Fruit fly (Drosophila melanogaster) whole organism, adult: ENCODE measurements around the gene CG14294.

Experiments used
- CG11617 ChIP-seq: fragments of 200-800 bp; sonication (Bioruptor generic); optimal IDR thresholded peaks from 2 replicates; lab custom pipeline; 2017; ENCODE audit warnings: mild to moderate bottlenecking, missing biosample characterization, missing genetic modification reagents, missing genetic modification characterization
- CG12768 ChIP-seq: fragments of 200-800 bp; sonication (Bioruptor generic); optimal IDR thresholded peaks from 2 replicates; lab custom pipeline; 2017; ENCODE audit warnings: missing biosample characterization, missing genetic modification characterization, mild to moderate bottlenecking, moderate library complexity, missing genetic modification reagents
- CG14711 ChIP-seq: fragments of 200-800 bp; sonication (Bioruptor generic); optimal IDR thresholded peaks from 2 replicates; lab custom pipeline; 2018; ENCODE audit warnings: missing biosample characterization, mild to moderate bottlenecking, missing genetic modification characterization, moderate library complexity
- CG1620 ChIP-seq: fragments of 200-800 bp; sonication (Bioruptor generic); optimal IDR thresholded peaks from 2 replicates; lab custom pipeline; 2016; ENCODE audit warnings: missing biosample characterization, missing genetic modification characterization
- CG33017 ChIP-seq: fragments of 200-800 bp; sonication (Bioruptor generic); optimal IDR thresholded peaks from 2 replicates; lab custom pipeline; 2018; ENCODE audit warnings: missing biosample characterization, mild to moderate bottlenecking, missing genetic modification characterization, moderate library complexity
- CG5204 ChIP-seq: fragments of 200-800 bp; sonication (Bioruptor generic); optimal IDR thresholded peaks from 2 replicates; lab custom pipeline; 2016; ENCODE audit warnings: missing biosample characterization, missing genetic modification characterization
- CG7045 ChIP-seq: fragments of 200-800 bp; sonication (Bioruptor generic); optimal IDR thresholded peaks from 2 replicates; lab custom pipeline; 2017; ENCODE audit warnings: missing biosample characterization, mild to moderate bottlenecking, missing genetic modification characterization
- CG7101 ChIP-seq: fragments of 200-800 bp; sonication (Bioruptor generic); optimal IDR thresholded peaks from 2 replicates; lab custom pipeline; 2018; ENCODE audit warnings: missing biosample characterization, mild to moderate bottlenecking, missing genetic modification characterization, moderate library complexity
- Clk ChIP-seq: fragments of 200-800 bp; sonication (Bioruptor generic); optimal IDR thresholded peaks from 2 replicates; lab custom pipeline; 2017; ENCODE audit warnings: missing biosample characterization, missing genetic modification characterization
- Crg-1 ChIP-seq: fragments of 200-800 bp; sonication (Bioruptor generic); optimal IDR thresholded peaks from 2 replicates; lab custom pipeline; 2016; ENCODE audit warnings: missing biosample characterization, missing genetic modification characterization
- Hr96 ChIP-seq: fragments of 200-800 bp; sonication (Bioruptor generic); optimal IDR thresholded peaks from 2 replicates; lab custom pipeline; 2016; ENCODE audit warnings: missing biosample characterization, missing genetic modification characterization
- Mnt ChIP-seq: fragments of 200-800 bp; sonication (Bioruptor generic); optimal IDR thresholded peaks from 2 replicates; lab custom pipeline; 2016; ENCODE audit warnings: missing biosample characterization, mild to moderate bottlenecking, missing genetic modification characterization
- bab1 ChIP-seq: fragments of 200-800 bp; sonication (Bioruptor generic); optimal IDR thresholded peaks from 3 replicates; lab custom pipeline; 2019; ENCODE audit warnings: missing biosample characterization, mild to moderate bottlenecking, missing genetic modification characterization, moderate library complexity
- cic ChIP-seq: fragments of 200-800 bp; sonication (Bioruptor generic); optimal IDR thresholded peaks from 2 replicates; lab custom pipeline; 2017; ENCODE audit warnings: missing biosample characterization, mild to moderate bottlenecking, missing genetic modification characterization, moderate library complexity
- cnc ChIP-seq, 2 experiments: fragments of >200 bp; optimal IDR thresholded peaks; 2 replicates each; lab custom pipeline; 2017
- kay ChIP-seq: fragments of 200-800 bp; sonication (Bioruptor generic); peaks from one replicate; lab custom pipeline; 2016; ENCODE audit warnings: missing biosample characterization, missing genetic modification characterization, borderline replicate concordance
- ovo ChIP-seq: fragments of 200-800 bp; sonication (Bioruptor generic); optimal IDR thresholded peaks from 2 replicates; lab custom pipeline; 2016; ENCODE audit warnings: missing biosample characterization, missing genetic modification characterization
- pad ChIP-seq: fragments of 200-800 bp; sonication (Bioruptor generic); optimal IDR thresholded peaks from 3 replicates; lab custom pipeline; 2017; ENCODE audit warnings: missing biosample characterization, missing genetic modification characterization, mild to moderate bottlenecking, moderate library complexity, missing genetic modification reagents
- tj ChIP-seq: fragments of 200-800 bp; sonication (Bioruptor generic); optimal IDR thresholded peaks from 3 replicates; lab custom pipeline; 2017; ENCODE audit warnings: missing biosample characterization, mild to moderate bottlenecking, missing genetic modification characterization, moderate library complexity
- toe ChIP-seq: fragments of 200-800 bp; sonication (Bioruptor generic); optimal IDR thresholded peaks from 2 replicates; lab custom pipeline; 2016; ENCODE audit warnings: missing biosample characterization, missing genetic modification characterization

The CG14294 gene

DNA sequence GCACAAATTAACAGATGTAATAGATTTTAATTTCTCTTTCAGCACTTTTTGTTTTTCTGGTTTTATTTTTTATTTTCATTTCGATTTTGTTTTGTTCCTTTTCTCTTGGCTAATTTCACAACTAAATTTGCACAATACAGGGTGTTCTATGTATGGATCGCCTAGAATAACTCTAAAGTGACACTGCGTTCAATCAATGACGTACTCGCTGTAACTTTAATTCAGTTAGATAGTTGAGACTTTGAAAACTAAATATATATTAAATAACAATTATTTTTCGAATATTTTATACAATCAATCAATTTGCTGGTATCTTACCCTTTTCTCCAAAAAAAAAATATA lies 22.5 kb upstream of the CG14294 start:
- TF ChIP-seq CG7101: no peak
- no peak for TF ChIP-seq tj (GFP tag; lab: Kevin White, UChicago)
- no peak for TF ChIP-seq CG5204 (GFP tag; lab: Kevin White, UChicago)
- TF ChIP-seq CG12768 (GFP tag; lab: Kevin White, UChicago): no peak
- TF ChIP-seq CG14711 (tag; lab: Kevin White, UChicago): no peak
- no peak for TF ChIP-seq Hr96 (GFP tag; lab: Kevin White, UChicago)
- no peak for TF ChIP-seq cnc (optimal IDR thresholded peaks at IDR 0.05; lab: Kevin White, UChicago)
- no peak for TF ChIP-seq Crg-1
- TF ChIP-seq kay: no peak

DNA sequence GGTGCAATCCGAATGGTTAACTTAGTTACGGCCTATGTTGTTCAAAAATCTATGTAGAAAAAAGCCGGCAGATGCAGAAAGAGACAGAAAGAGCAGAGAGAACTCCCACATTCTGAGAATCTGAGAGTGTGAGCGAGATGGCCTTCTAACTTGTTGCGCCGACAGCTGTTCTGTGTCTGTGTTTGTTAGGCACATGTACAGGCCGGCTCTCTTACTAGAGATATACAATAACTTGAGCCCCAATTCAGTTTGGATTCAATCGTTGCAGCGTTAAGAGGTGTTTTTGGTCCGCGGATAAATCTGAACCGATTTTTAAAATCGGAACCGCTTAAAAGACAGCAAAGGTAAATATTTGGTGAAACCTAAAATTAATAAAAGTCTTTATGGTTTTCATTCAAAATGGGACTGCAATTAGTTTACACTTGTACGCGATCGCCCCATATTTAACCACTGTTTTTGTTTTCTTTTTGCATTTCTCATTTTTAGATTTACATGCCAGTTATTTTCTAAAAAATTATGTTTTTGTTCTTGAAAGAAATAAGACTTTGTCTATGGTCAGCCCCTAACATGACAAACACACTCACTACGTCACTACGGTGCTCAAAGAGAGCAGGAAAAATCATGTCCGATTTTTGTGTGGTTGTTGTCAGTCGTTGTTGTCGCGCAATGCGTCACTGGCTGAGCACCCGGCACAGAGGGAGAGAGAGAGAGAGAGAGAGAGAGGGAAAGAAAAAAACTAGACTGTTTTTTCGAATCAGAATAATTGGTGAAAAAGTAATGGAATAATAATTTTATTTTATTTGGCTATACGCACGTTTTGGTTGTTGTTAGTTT lies 22.0 kb upstream of the CG14294 start:
- TF ChIP-seq CG7045 (GFP tag; lab: Kevin White, UChicago) (no peak), Hr96 (GFP tag; lab: Kevin White, UChicago) (no peak), tj (GFP tag; lab: Kevin White, UChicago) (no peak), CG7101 (peak; percentile 1), CG11617 (no peak), Mnt (GFP tag; lab: Kevin White, UChicago) (peak; percentile 53), kay (peak; percentile 97)

- no peak for TF ChIP-seq CG11617
- peak; percentile 26 for TF ChIP-seq Crg-1
- TF ChIP-seq pad (GFP tag; lab: Kevin White, UChicago): no peak
- no peak for TF ChIP-seq CG33017
- TF ChIP-seq CG7101: no peak
- TF ChIP-seq kay: peak; percentile 77
- no peak for TF ChIP-seq CG5204 (GFP tag; lab: Kevin White, UChicago)
- no peak for TF ChIP-seq CG14711 (tag; lab: Kevin White, UChicago)
- no peak for TF ChIP-seq Clk
- TF ChIP-seq cnc (optimal IDR thresholded peaks at IDR 0.05; lab: Kevin White, UChicago): no peak
- TF ChIP-seq CG12768 (GFP tag; lab: Kevin White, UChicago): no peak
- no peak for TF ChIP-seq cic (GFP tag; lab: Kevin White, UChicago)
- TF ChIP-seq CG7045 (GFP tag; lab: Kevin White, UChicago): peak; percentile 21
- TF ChIP-seq Mnt (GFP tag; lab: Kevin White, UChicago): peak; percentile 38
Observed at dm6 chr3R:18923208-18923761, 21.2 kb upstream of the CG14294 start.

DNA sequence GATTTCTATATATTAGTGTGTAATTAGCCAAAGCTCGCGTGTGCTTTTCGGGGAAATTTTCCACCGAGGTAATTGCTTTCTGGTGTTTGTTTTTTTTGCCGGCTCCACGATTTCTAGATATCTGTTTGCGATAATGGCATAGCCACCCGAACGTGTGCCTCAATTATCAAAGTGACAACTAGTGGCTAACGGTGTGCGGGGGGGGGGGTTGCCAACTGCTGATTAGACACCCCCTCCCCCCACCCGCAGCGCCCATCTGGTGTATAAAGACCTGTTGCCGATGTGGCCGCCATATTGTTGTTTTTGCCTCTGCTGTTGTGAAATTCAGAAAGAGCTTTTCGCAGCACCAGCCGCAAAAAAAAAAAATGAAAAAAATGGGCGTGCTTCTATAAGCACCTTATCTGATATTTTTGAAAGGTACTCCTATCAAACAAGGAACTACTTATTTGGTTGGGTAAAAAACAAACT lies 16.8 kb upstream of the CG14294 start:
- TF ChIP-seq pad (GFP tag; lab: Kevin White, UChicago) (peak; percentile 26), kay (peak; percentile 73), CG12768 (GFP tag; lab: Kevin White, UChicago) (peak; percentile 86), ovo (GFP tag; lab: Kevin White, UChicago) (peak; percentile 94), cic (GFP tag; lab: Kevin White, UChicago) (peak; percentile 97), Clk (peak; percentile 38), Mnt (GFP tag; lab: Kevin White, UChicago) (peak; percentile 89), CG7045 (GFP tag; lab: Kevin White, UChicago) (peak; percentile 26), cnc (optimal IDR thresholded peaks at IDR 0.05; lab: Kevin White, UChicago) (no peak), bab1 (GFP tag; lab: Kevin White, UChicago) (no peak), Hr96 (GFP tag; lab: Kevin White, UChicago) (peak; percentile 60), CG5204 (GFP tag; lab: Kevin White, UChicago) (no peak), CG14711 (tag; lab: Kevin White, UChicago) (no peak), Crg-1 (no peak), CG1620 (GFP tag; lab: Kevin White, UChicago) (peak; percentile 7), CG11617 (peak; percentile 10), toe (GFP tag; lab: Kevin White, UChicago) (peak; percentile 23), CG7101 (peak; percentile 26), tj (GFP tag; lab: Kevin White, UChicago) (peak; percentile 66), CG33017 (no peak)

- peak; percentile 69 for TF ChIP-seq CG7101
- peak; percentile 86 for TF ChIP-seq cic (GFP tag; lab: Kevin White, UChicago)
- no peak for TF ChIP-seq Clk
- TF ChIP-seq tj (GFP tag; lab: Kevin White, UChicago): peak; percentile 48
- peak; percentile 47 for TF ChIP-seq toe (GFP tag; lab: Kevin White, UChicago)
- peak; percentile 99 for TF ChIP-seq kay
- peak; percentile 67 for TF ChIP-seq Mnt (GFP tag; lab: Kevin White, UChicago)
- TF ChIP-seq bab1 (GFP tag; lab: Kevin White, UChicago): peak; percentile 47
- peak; percentile 6 for TF ChIP-seq CG1620 (GFP tag; lab: Kevin White, UChicago)
- peak; percentile 31 for TF ChIP-seq pad (GFP tag; lab: Kevin White, UChicago)
- TF ChIP-seq CG33017: peak; percentile 83
- peak; percentile 51 for TF ChIP-seq CG14711 (tag; lab: Kevin White, UChicago)
- TF ChIP-seq CG12768 (GFP tag; lab: Kevin White, UChicago): peak; percentile 62
- TF ChIP-seq Crg-1: peak; percentile 14
- TF ChIP-seq cnc (optimal IDR thresholded peaks at IDR 0.05; lab: Kevin White, UChicago): no peak
- no peak for TF ChIP-seq Hr96 (GFP tag; lab: Kevin White, UChicago)
- TF ChIP-seq ovo (GFP tag; lab: Kevin White, UChicago): no peak
- TF ChIP-seq CG11617: peak; percentile 51
- TF ChIP-seq CG7045 (GFP tag; lab: Kevin White, UChicago): no peak
Observed at dm6 chr3R:18917976-18918871, 16.2 kb upstream of the CG14294 start.
